Worm (Caenorhabditis elegans) whole organism, midembryonic: ENCODE results near the gene F46H5.11.

ENCODE experiments used
- T22C8.4 ChIP-seq: fragments of 200-800 bp; sonication (Bioruptor generic); IDR thresholded peaks from 2 replicates; pipeline ENCODE4 v1.3.6; 2022; ENCODE audit warnings: missing genetic modification characterization, missing compliant biosample characterization
- cog-1 ChIP-seq: sonication (generic microtip); optimal IDR thresholded peaks from 2 replicates; lab custom pipeline; 2016; ENCODE audit warnings: missing genetic modification characterization, missing compliant biosample characterization
- flt-1 ChIP-seq: fragments of 200-800 bp; sonication (Bioruptor generic); IDR thresholded peaks from 2 replicates; pipeline ENCODE4 v1.3.6; 2022; ENCODE audit warnings: missing genetic modification characterization, missing compliant biosample characterization
- klf-2 ChIP-seq: fragments of 200-800 bp; sonication (Bioruptor generic); conservative IDR thresholded peaks from 2 replicates; pipeline ENCODE4 v1.3.6; 2022; ENCODE audit warnings: missing genetic modification reagents, missing genetic modification characterization, missing compliant biosample characterization
- med-1 ChIP-seq: sonication (generic microtip); optimal IDR thresholded peaks from 2 replicates; lab custom pipeline; 2017; ENCODE audit warnings: missing genetic modification characterization, mild to moderate bottlenecking, missing compliant biosample characterization, antibody characterized with exemption, missing genetic modification reagents; ENCODE audit not compliant: insufficient read depth
- ref-1 ChIP-seq: fragments of 200-800 bp; sonication (Bioruptor generic); conservative IDR thresholded peaks from 2 replicates; pipeline ENCODE4 v1.3.6; 2022; ENCODE audit warnings: missing genetic modification reagents, missing genetic modification characterization, missing compliant biosample characterization
- tab-1 ChIP-seq: fragments of 200-800 bp; sonication (Bioruptor generic); IDR thresholded peaks from 2 replicates; pipeline ENCODE4 v1.3.6; 2022; ENCODE audit warnings: missing genetic modification characterization, missing compliant biosample characterization
- ztf-23 ChIP-seq: fragments of 200-800 bp; sonication (Bioruptor generic); IDR thresholded peaks from 2 replicates; pipeline ENCODE4 v1.3.6; 2022; ENCODE audit warnings: missing genetic modification reagents, missing genetic modification characterization, missing compliant biosample characterization
- ztf-29 ChIP-seq: fragments of 200-800 bp; sonication (Bioruptor generic); IDR thresholded peaks from 2 replicates; pipeline ENCODE4 v1.3.6; 2022; ENCODE audit warnings: missing genetic modification reagents, missing genetic modification characterization, missing compliant biosample characterization

Gene F46H5.11

DNA sequence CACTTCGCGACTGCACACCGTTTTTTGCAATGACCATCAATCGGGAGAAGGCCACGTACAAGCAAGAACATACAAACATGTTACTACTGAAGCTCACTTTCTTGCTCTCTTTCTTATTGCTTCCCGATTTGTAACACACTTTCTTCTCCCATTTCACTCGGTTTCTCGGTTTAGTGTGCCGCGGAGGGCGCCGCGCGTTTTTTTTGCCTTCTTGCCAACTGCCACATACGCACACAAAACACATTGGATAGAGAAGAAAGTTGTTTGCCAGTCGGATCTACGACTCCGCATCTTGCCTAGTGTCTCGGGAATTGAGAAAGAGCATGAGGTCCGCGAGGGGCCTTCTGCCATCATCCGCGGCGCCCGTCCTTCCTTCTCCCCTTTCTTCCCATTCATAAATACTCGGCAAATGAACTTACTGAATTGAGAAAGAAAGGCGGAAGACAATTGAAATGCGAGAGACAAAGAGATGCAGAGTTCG is 37.1 kb downstream of the F46H5.11 start:
- TF ChIP-seq tab-1 (GFP tag; lab: Robert Waterston, UW) (no peak), ztf-23 (GFP tag; lab: Robert Waterston, UW) (no peak), T22C8.4 (GFP tag; lab: Robert Waterston, UW) (no peak), cog-1 (tag; lab: Kevin White, UChicago) (no peak), med-1 (GFP tag; lab: Kevin White, UChicago) (no peak), ztf-29 (GFP tag; lab: Robert Waterston, UW) (no peak), klf-2 (GFP tag; lab: Robert Waterston, UW) (no peak), flt-1 (GFP tag; lab: Robert Waterston, UW) (no peak), ref-1 (GFP tag; lab: Robert Waterston, UW) (no peak)

DNA sequence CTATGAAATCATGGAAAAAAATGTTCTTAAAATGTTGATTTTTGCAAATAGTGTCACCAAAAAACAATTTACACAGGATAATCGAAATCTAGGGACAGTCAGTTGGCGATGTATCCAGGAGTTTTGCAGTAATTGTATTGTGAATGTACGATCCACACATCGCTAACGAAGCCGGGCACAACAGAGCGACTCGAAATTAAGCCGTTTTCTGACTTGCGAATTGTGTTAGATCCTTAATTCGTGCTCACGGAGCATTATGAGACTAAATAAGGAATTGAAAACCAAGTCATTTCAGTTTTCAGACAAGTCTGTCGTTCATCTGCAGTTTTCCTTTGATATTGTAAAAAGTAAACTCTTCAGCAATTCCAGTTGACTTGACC is 37.8 kb downstream of the F46H5.11 start:
- no peak for TF ChIP-seq klf-2 (GFP tag; lab: Robert Waterston, UW)
- no peak for TF ChIP-seq T22C8.4 (GFP tag; lab: Robert Waterston, UW)
- no peak for TF ChIP-seq ref-1 (GFP tag; lab: Robert Waterston, UW)
- TF ChIP-seq flt-1 (GFP tag; lab: Robert Waterston, UW) = no peak
- no peak for TF ChIP-seq cog-1 (tag; lab: Kevin White, UChicago)
- no peak for TF ChIP-seq ztf-23 (GFP tag; lab: Robert Waterston, UW)
- TF ChIP-seq tab-1 (GFP tag; lab: Robert Waterston, UW) = no peak
- no peak for TF ChIP-seq med-1 (GFP tag; lab: Kevin White, UChicago)
- TF ChIP-seq ztf-29 (GFP tag; lab: Robert Waterston, UW) = no peak

DNA sequence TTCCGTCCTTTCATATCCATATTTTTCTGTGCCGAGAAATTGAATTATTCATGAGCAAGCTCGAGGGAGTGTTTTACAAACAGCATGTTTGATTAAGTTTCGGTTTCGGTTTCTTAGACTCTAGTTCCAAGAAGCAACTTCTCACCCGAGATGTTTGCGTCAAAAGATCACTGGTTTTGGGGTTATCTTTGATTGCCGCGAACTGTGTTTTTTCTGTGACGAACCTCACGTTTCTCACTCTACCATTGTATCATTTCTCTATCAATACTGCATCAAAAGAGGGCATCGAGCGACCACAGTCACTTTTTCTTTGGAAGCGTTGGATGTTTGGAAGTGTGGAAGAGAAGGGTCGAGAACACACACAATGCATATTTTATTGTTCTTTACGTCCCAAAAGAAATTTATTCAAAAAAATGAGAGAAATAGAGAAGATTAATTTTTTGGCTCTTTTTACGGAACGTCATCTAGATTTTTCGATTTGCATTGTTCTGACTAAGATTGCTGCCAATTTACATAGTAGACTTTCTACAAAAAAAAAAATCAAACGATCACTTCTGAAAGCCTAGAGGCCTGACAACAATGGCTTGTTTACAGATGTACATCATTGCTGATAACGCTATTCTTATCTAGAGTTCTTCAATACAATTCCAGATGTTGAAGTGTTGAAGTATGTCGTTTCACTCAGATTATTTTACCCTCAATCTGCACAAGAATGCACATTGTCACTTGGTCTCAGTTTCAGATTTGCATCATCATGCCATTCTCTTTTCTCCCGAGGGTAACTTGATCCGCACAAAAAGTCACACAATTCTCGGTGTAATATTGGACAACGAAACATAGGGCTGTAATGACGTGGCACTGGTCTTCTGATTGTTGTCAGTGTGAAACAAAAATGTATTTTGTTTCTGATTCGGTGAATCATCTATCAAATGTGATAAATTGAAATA is 38.5 kb downstream of the F46H5.11 start:
- TF ChIP-seq ref-1 (GFP tag; lab: Robert Waterston, UW) (no peak), med-1 (GFP tag; lab: Kevin White, UChicago) (no peak), cog-1 (tag; lab: Kevin White, UChicago) (no peak), klf-2 (GFP tag; lab: Robert Waterston, UW) (no peak), T22C8.4 (GFP tag; lab: Robert Waterston, UW) (no peak), flt-1 (GFP tag; lab: Robert Waterston, UW) (no peak), ztf-29 (GFP tag; lab: Robert Waterston, UW) (no peak), ztf-23 (GFP tag; lab: Robert Waterston, UW) (no peak), tab-1 (GFP tag; lab: Robert Waterston, UW) (no peak)

- no peak for TF ChIP-seq flt-1 (GFP tag; lab: Robert Waterston, UW)
- TF ChIP-seq cog-1 (tag; lab: Kevin White, UChicago) = peak; percentile 86
These were observed 39.6 kb downstream of the F46H5.11 start for ce11 chrX:7232158-7232822.

DNA sequence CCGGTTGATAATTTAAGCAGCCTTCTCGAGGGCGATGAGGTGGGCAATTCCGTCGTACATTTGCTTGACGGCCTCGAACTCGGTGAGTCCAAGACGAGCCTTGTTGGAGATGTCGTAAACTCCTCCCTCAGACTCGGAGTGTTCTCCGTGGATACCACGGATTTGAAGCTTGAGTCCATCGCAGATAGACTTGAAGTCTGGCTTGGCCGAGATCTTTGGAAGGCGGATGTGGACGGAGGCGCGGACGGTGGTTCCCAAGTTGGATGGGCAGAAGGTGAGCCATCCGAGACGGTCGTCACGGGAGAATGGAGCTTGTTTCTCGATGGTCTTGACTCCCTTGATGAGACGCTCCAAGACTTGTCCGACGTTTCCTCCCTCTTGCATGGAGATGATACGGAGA is 41.0 kb downstream of the F46H5.11 start:
- TF ChIP-seq ztf-23 (GFP tag; lab: Robert Waterston, UW) (no peak), klf-2 (GFP tag; lab: Robert Waterston, UW) (no peak), ztf-29 (GFP tag; lab: Robert Waterston, UW) (no peak), flt-1 (GFP tag; lab: Robert Waterston, UW) (0 out of 2 replicates have a peak, but pooled peaks have one; percentile 23)

DNA sequence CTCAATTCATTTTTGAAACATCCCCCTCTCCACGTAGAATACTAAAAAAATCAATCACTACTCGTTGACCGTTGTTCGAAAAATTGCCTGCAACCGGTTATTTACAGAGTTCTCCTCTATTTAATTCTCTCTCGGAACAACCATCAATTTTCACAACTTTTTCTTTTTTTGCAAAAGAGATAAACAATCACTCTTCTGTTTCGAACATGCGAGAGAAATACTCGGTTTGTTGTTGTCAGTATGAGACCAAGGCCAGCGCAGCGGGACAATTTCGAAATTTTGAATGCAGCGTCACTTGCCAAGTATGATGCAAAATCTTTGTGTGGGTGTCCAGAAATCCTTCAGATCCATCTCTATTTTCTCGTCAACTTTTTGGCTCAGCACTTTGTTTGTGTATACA is 41.5 kb downstream of the F46H5.11 start:
- TF ChIP-seq tab-1 (GFP tag; lab: Robert Waterston, UW) (no peak), cog-1 (tag; lab: Kevin White, UChicago) (no peak), ref-1 (GFP tag; lab: Robert Waterston, UW) (no peak), flt-1 (GFP tag; lab: Robert Waterston, UW) (no peak), T22C8.4 (GFP tag; lab: Robert Waterston, UW) (no peak), med-1 (GFP tag; lab: Kevin White, UChicago) (no peak), ztf-29 (GFP tag; lab: Robert Waterston, UW) (no peak), klf-2 (GFP tag; lab: Robert Waterston, UW) (no peak), ztf-23 (GFP tag; lab: Robert Waterston, UW) (no peak)

DNA sequence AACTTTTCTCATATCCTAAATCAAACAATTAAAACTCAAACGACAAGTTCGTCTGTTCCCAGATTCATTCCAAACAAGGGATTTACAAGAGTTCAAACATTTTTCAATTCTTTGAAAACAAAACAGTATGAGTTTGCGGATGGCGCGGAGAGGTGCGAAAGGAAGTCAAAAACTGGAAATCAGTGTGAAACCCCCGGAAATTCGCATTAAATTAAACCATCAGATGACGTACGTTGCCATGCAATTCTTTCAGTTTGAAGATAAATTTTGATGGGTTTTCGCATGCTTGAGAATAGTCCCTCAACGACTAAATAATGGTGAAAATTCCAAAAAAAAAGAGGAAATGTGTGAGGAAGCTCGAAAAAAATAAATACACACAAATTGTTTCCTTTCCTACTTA is 42.5 kb downstream of the F46H5.11 start:
- TF ChIP-seq klf-2 (GFP tag; lab: Robert Waterston, UW) = no peak
- TF ChIP-seq T22C8.4 (GFP tag; lab: Robert Waterston, UW) = no peak
- no peak for TF ChIP-seq tab-1 (GFP tag; lab: Robert Waterston, UW)
- TF ChIP-seq ztf-23 (GFP tag; lab: Robert Waterston, UW) = no peak
- no peak for TF ChIP-seq flt-1 (GFP tag; lab: Robert Waterston, UW)
- no peak for TF ChIP-seq cog-1 (tag; lab: Kevin White, UChicago)
- no peak for TF ChIP-seq ref-1 (GFP tag; lab: Robert Waterston, UW)
- TF ChIP-seq ztf-29 (GFP tag; lab: Robert Waterston, UW) = no peak
- no peak for TF ChIP-seq med-1 (GFP tag; lab: Kevin White, UChicago)

DNA sequence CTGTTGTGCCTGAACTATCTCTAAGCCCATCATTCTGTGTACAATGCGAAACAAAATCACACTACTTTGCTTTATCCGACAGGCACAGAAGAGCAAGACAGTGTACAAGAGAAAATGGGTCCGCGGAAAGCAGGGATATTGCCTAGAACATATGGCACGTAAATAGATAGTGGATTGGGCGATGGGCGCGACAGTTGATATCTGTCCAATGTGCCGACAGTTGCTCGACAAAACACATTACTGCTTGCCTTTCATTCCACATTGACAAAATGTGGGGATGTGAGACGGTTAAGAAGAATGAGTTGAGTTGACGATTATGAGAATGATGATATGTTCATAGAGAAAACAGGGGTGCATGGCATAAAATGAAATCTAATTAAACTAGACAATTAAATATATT is 46.8 kb downstream of the F46H5.11 start:
- TF ChIP-seq med-1 (GFP tag; lab: Kevin White, UChicago) = no peak
- TF ChIP-seq klf-2 (GFP tag; lab: Robert Waterston, UW) = no peak

DNA sequence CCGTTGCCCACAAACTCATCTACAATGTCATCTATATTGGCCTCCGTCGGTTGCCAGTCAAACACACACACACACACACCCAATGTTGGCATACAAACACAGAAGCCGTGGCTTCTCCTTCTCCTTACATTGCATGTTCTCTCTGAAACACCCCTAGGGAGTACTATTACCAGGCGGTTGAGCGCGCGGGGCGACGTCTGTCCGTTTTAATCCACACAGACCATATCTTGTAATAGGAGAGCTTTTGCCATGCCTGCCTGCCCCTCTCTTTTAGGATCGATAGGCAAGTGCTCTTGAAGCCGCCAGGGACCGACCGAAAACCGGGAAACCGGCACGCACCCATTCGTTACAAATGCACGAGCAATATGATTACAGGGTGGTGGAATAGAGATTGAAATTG is 47.4 kb downstream of the F46H5.11 start:
- TF ChIP-seq flt-1 (GFP tag; lab: Robert Waterston, UW) (peak; percentile 56), T22C8.4 (GFP tag; lab: Robert Waterston, UW) (no peak)
